Worm (Caenorhabditis elegans) whole organism, mixed stage, embryonic: Measurements from ENCODE around the gene srh-38.

Experiments used
- M03D4.4 ChIP-seq: sonication (generic microtip); optimal IDR thresholded peaks from 2 replicates; lab custom pipeline; 2017; ENCODE audit warnings: mild to moderate bottlenecking, missing genetic modification characterization, missing compliant biosample characterization
- bed-3 ChIP-seq: fragments of 200-800 bp; sonication (Bioruptor generic); optimal IDR thresholded peaks from 3 replicates; lab custom pipeline; 2018; ENCODE audit warnings: mild to moderate bottlenecking, missing genetic modification characterization, moderate library complexity, missing compliant biosample characterization
- blmp-1 ChIP-seq: fragments of 150-350 bp; optimal IDR thresholded peaks from 2 replicates; lab custom pipeline; 2014; ENCODE audit warnings: missing biosample characterization, missing genetic modification characterization
- ceh-39 ChIP-seq: fragments of 150-350 bp; optimal IDR thresholded peaks from 2 replicates; lab custom pipeline; 2014; ENCODE audit warnings: missing biosample characterization, missing genetic modification characterization
- ceh-43 ChIP-seq: fragments of 200-800 bp; sonication (Bioruptor generic); optimal IDR thresholded peaks from 2 replicates; lab custom pipeline; 2018; ENCODE audit warnings: mild to moderate bottlenecking, missing genetic modification characterization, moderate library complexity, missing compliant biosample characterization
- ceh-83 ChIP-seq: fragments of 200-800 bp; sonication (Bioruptor generic); optimal IDR thresholded peaks from 2 replicates; lab custom pipeline; 2018; ENCODE audit warnings: mild to moderate bottlenecking, missing genetic modification characterization, missing compliant biosample characterization
- cnd-1 ChIP-seq: fragments of 200-800 bp; sonication (Bioruptor generic); optimal IDR thresholded peaks from 2 replicates; lab custom pipeline; 2018; ENCODE audit warnings: mild to moderate bottlenecking, missing genetic modification characterization, missing compliant biosample characterization
- drap-1 ChIP-seq: fragments of 200-800 bp; sonication (Bioruptor generic); optimal IDR thresholded peaks from 3 replicates; lab custom pipeline; 2018; ENCODE audit warnings: mild to moderate bottlenecking, missing genetic modification characterization, missing compliant biosample characterization
- elt-1 ChIP-seq: sonication (generic microtip); optimal IDR thresholded peaks from 2 replicates; lab custom pipeline; 2017; ENCODE audit warnings: missing genetic modification characterization, mild to moderate bottlenecking, missing compliant biosample characterization, antibody characterized with exemption, moderate library complexity, borderline replicate concordance; ENCODE audit not compliant: insufficient read depth
- elt-3 ChIP-seq: fragments of 150-350 bp; optimal IDR thresholded peaks from 2 replicates; lab custom pipeline; 2014; ENCODE audit warnings: missing biosample characterization, missing genetic modification characterization
- flh-1 ChIP-seq: fragments of 200-800 bp; sonication (Bioruptor generic); optimal IDR thresholded peaks from 2 replicates; lab custom pipeline; 2018; ENCODE audit warnings: mild to moderate bottlenecking, missing genetic modification characterization, moderate library complexity, missing compliant biosample characterization
- ham-2 ChIP-seq: fragments of 200-800 bp; sonication (Bioruptor generic); optimal IDR thresholded peaks from 2 replicates; lab custom pipeline; 2018; ENCODE audit warnings: mild to moderate bottlenecking, missing genetic modification characterization, missing compliant biosample characterization
- hlh-1 ChIP-seq: fragments of 150-350 bp; optimal IDR thresholded peaks from 2 replicates; lab custom pipeline; 2014; ENCODE audit warnings: missing biosample characterization, missing genetic modification reagents, missing genetic modification characterization
- lin-13 ChIP-seq: fragments of 150-350 bp; optimal IDR thresholded peaks from 2 replicates; lab custom pipeline; 2014; ENCODE audit warnings: missing biosample characterization, missing genetic modification characterization
- lin-32 ChIP-seq: fragments of 200-800 bp; sonication (Bioruptor generic); optimal IDR thresholded peaks from 2 replicates; lab custom pipeline; 2018; ENCODE audit warnings: mild to moderate bottlenecking, missing genetic modification characterization, missing compliant biosample characterization
- lsy-2 ChIP-seq: fragments of 150-350 bp; optimal IDR thresholded peaks from 2 replicates; lab custom pipeline; 2014; ENCODE audit warnings: missing biosample characterization, missing genetic modification characterization
- mab-5 ChIP-seq: fragments of 150-350 bp; optimal IDR thresholded peaks from 2 replicates; lab custom pipeline; 2014; ENCODE audit warnings: missing biosample characterization, missing genetic modification characterization
- mep-1 ChIP-seq: fragments of 150-350 bp; optimal IDR thresholded peaks from 2 replicates; lab custom pipeline; 2017; ENCODE audit warnings: missing biosample characterization, missing genetic modification reagents, missing genetic modification characterization, inconsistent platforms
- mls-2 ChIP-seq: sonication (generic microtip); optimal IDR thresholded peaks from 2 replicates; lab custom pipeline; 2016; ENCODE audit warnings: mild to moderate bottlenecking, missing genetic modification characterization, moderate library complexity, missing compliant biosample characterization
- nhr-12 ChIP-seq: fragments of 150-350 bp; optimal IDR thresholded peaks from 2 replicates; lab custom pipeline; 2014; ENCODE audit warnings: missing biosample characterization, missing genetic modification characterization
- nhr-2 ChIP-seq: fragments of 150-350 bp; optimal IDR thresholded peaks from 2 replicates; lab custom pipeline; 2014; ENCODE audit warnings: missing biosample characterization, missing genetic modification characterization
- nhr-237 ChIP-seq: fragments of 150-350 bp; optimal IDR thresholded peaks from 2 replicates; lab custom pipeline; 2014; ENCODE audit warnings: missing biosample characterization, missing genetic modification characterization
- nhr-28 ChIP-seq: fragments of 150-350 bp; optimal IDR thresholded peaks from 2 replicates; lab custom pipeline; 2014; ENCODE audit warnings: missing biosample characterization, missing genetic modification characterization
- nhr-76 ChIP-seq: sonication (generic microtip); optimal IDR thresholded peaks from 2 replicates; lab custom pipeline; 2017; ENCODE audit warnings: missing biosample characterization, missing genetic modification characterization
- pha-4 ChIP-seq: fragments of 150-350 bp; optimal IDR thresholded peaks from 2 replicates; lab custom pipeline; 2018; ENCODE audit warnings: missing biosample characterization, missing genetic modification reagents, missing genetic modification characterization
- sem-2 ChIP-seq: fragments of 200-800 bp; sonication (Bioruptor generic); optimal IDR thresholded peaks from 2 replicates; lab custom pipeline; 2018; ENCODE audit warnings: mild to moderate bottlenecking, missing genetic modification characterization, missing compliant biosample characterization
- snpc-4 ChIP-seq: fragments of 150-350 bp; optimal IDR thresholded peaks from 2 replicates; lab custom pipeline; 2014; ENCODE audit warnings: missing biosample characterization, missing genetic modification characterization
- sptf-1 ChIP-seq: sonication (generic microtip); optimal IDR thresholded peaks from 2 replicates; lab custom pipeline; 2017; ENCODE audit warnings: mild to moderate bottlenecking, missing genetic modification characterization, moderate library complexity, missing compliant biosample characterization
- tbx-8 ChIP-seq: fragments of 200-800 bp; sonication (Bioruptor generic); optimal IDR thresholded peaks from 2 replicates; lab custom pipeline; 2018; ENCODE audit warnings: mild to moderate bottlenecking, missing genetic modification characterization, moderate library complexity, missing compliant biosample characterization
- unc-120 ChIP-seq: sonication (generic microtip); optimal IDR thresholded peaks from 2 replicates; lab custom pipeline; 2017; ENCODE audit warnings: missing genetic modification characterization, missing compliant biosample characterization; ENCODE audit not compliant: poor library complexity, severe bottlenecking
- unc-39 ChIP-seq: fragments of 150-350 bp; optimal IDR thresholded peaks from 2 replicates; lab custom pipeline; 2014; ENCODE audit warnings: missing biosample characterization, missing genetic modification characterization
- zip-8 ChIP-seq: fragments of 150-350 bp; optimal IDR thresholded peaks from 2 replicates; lab custom pipeline; 2014; ENCODE audit warnings: missing biosample characterization, missing genetic modification characterization
- ztf-11 ChIP-seq: fragments of 150-350 bp; optimal IDR thresholded peaks from 2 replicates; lab custom pipeline; 2014; ENCODE audit warnings: missing biosample characterization, missing genetic modification characterization

The srh-38 gene

DNA sequence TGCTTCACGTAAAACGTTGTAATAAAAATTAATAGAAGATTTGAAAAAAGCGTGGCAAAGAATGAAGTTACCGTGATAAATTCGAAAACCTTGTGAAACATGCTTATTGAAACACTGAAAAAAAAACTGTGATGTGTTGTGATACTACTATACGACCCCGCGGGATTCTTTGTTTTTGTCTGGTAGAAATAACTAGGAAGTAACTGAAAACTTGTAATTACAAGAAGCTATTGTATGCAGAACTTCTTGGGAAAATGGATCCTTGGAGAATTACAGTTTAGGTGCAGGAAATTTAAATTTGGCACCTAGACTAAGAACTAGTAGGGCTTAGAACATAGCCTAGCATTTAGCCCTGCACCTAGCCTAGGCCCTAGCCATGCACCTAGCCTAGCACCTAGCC lies 42.7 kb downstream of the srh-38 start, which contains the start of gene str-39:
str-39 (minus strand) TSS at position 101 of the 400 bp plus-strand sequence.
- TF ChIP-seq cnd-1 = no peak
- TF ChIP-seq flh-1 (GFP tag; lab: Kevin White, UChicago) = no peak
- no peak for TF ChIP-seq nhr-76
- no peak for TF ChIP-seq ztf-11 (tag; lab: Kevin White, UChicago)
- TF ChIP-seq nhr-2 = no peak
- TF ChIP-seq lin-13 = no peak
- no peak for TF ChIP-seq hlh-1 (tag; lab: Kevin White, UChicago)
- no peak for TF ChIP-seq tbx-8 (GFP tag; lab: Kevin White, UChicago)
- TF ChIP-seq lsy-2 (tag; lab: Kevin White, UChicago) = no peak
- TF ChIP-seq drap-1 (GFP tag; lab: Kevin White, UChicago) = no peak
- TF ChIP-seq mab-5 (tag; lab: Kevin White, UChicago) = no peak
- no peak for TF ChIP-seq nhr-237 (tag; lab: Kevin White, UChicago)
- TF ChIP-seq zip-8 = no peak
- TF ChIP-seq sem-2 (GFP tag; lab: Kevin White, UChicago) = no peak
- TF ChIP-seq blmp-1 = no peak
- TF ChIP-seq ceh-83 (GFP tag; lab: Kevin White, UChicago) = no peak
- no peak for TF ChIP-seq lin-32
- no peak for TF ChIP-seq elt-1
- no peak for TF ChIP-seq pha-4 (tag; lab: Kevin White, UChicago)
- TF ChIP-seq ceh-39 (tag; lab: Kevin White, UChicago) = no peak

DNA sequence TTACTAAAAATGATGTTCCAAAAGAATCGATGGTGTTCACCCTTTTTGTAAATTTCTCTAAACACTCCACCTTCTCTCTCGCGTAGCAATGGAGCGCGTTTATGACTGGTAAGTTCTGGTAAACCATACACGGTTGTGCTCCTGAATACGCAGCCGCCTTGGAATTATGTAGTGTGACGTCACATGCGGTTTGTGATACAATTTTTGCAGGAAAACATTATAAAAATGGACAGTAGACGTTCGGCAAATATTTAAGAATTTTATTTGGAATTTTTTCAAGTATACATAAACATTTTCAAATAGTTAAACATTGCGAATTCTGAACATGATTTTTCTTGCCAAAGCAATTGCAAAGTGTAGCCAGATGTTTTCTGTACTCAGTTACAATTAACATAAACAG lies 45.0 kb downstream of the srh-38 start, which contains the start of gene F37B4.10:
F37B4.10 (minus strand) TSS at position 101 of the 400 bp plus-strand sequence.
- peak; percentile 31 for TF ChIP-seq zip-8
- no peak for TF ChIP-seq nhr-2
- TF ChIP-seq unc-120 (tag; lab: Kevin White, UChicago) = no peak
- peak; percentile 8 for TF ChIP-seq mep-1

DNA sequence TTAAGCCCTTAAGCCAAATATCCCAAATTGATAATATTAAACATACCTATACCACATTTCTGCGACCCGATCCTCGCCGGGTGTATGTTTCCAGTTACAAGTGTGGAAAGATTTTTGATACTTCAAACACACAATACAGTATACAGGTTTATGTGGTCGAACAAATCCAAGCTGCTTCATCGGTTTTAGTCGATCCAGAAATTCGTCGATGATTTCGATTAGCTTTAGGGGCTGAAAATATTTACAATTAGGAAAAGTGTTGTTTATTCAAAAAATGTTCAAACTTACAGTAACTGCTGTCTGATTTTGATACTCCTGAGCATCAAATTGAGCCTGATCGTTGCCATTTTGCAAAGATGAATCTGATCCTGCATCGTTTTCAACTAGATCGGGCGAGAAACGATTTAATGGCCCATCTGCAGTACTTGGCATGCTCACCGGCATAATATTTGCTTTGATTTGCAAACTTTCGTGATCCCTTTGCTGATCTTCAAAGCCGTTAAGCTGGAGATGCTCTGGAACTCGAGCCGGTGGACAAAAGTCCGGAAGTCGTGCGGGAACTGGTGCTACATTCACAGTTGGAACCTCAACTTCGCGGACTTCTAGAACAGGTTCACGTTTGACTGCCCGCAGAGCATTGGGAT lies 46.2 kb downstream of the srh-38 start:
- TF ChIP-seq blmp-1 = no peak
- TF ChIP-seq elt-1 = no peak
- TF ChIP-seq ceh-83 (GFP tag; lab: Kevin White, UChicago) = no peak
- no peak for TF ChIP-seq nhr-28
- TF ChIP-seq zip-8 = no peak
- TF ChIP-seq unc-120 (tag; lab: Kevin White, UChicago) = no peak
- no peak for TF ChIP-seq unc-39 (tag; lab: Kevin White, UChicago)
- TF ChIP-seq ham-2 (GFP tag; lab: Kevin White, UChicago) = no peak
- TF ChIP-seq lsy-2 (tag; lab: Kevin White, UChicago) = no peak
- TF ChIP-seq drap-1 (GFP tag; lab: Kevin White, UChicago) = no peak
- no peak for TF ChIP-seq elt-3 (tag; lab: Kevin White, UChicago)
- TF ChIP-seq flh-1 (GFP tag; lab: Kevin White, UChicago) = no peak
- TF ChIP-seq nhr-12 = no peak
- TF ChIP-seq hlh-1 (tag; lab: Kevin White, UChicago) = no peak
- no peak for TF ChIP-seq ceh-39 (tag; lab: Kevin White, UChicago)
- TF ChIP-seq cnd-1 = no peak
- no peak for TF ChIP-seq snpc-4 (tag; lab: Kevin White, UChicago)
- no peak for TF ChIP-seq nhr-2
- TF ChIP-seq lin-32 = no peak

DNA sequence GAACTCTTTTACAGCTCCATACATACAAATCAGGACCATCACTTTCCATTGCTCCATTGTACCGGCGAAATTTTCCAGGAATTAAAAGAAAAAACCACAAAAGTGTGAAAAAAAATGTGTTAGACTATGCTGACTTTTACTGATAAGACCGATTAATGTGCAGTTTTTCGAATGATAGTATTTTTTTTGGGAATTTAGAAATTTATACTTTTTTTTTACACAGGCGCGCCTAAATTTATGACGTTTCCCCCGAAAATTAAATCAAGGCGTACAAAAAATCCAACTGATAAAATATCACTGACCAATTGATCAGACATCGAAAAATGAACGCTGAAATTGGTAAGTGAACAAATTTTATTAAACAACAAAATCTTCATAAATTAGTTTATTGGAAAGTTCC lies 47.1 kb downstream of the srh-38 start, which contains the start of gene folt-2:
folt-2 (minus strand) TSS at position 179 of the 400 bp plus-strand sequence.
- no peak for TF ChIP-seq blmp-1
- no peak for TF ChIP-seq ceh-39 (tag; lab: Kevin White, UChicago)
- no peak for TF ChIP-seq ceh-43 (GFP tag; lab: Kevin White, UChicago)
- TF ChIP-seq mab-5 (tag; lab: Kevin White, UChicago) = no peak
- TF ChIP-seq lin-32 = no peak
- TF ChIP-seq ham-2 (GFP tag; lab: Kevin White, UChicago) = no peak
- TF ChIP-seq unc-120 (tag; lab: Kevin White, UChicago) = no peak
- TF ChIP-seq flh-1 (GFP tag; lab: Kevin White, UChicago) = no peak
- no peak for TF ChIP-seq mls-2 (tag; lab: Kevin White, UChicago)
- no peak for TF ChIP-seq ceh-83 (GFP tag; lab: Kevin White, UChicago)
- TF ChIP-seq cnd-1 = no peak
- TF ChIP-seq nhr-76 = no peak
- TF ChIP-seq bed-3 (GFP tag; lab: Kevin White, UChicago) = no peak
- TF ChIP-seq M03D4.4 (tag; lab: Kevin White, UChicago) = no peak
- no peak for TF ChIP-seq lsy-2 (tag; lab: Kevin White, UChicago)
- no peak for TF ChIP-seq sptf-1 (tag; lab: Kevin White, UChicago)
- TF ChIP-seq lin-13 = no peak
- no peak for TF ChIP-seq snpc-4 (tag; lab: Kevin White, UChicago)
